Fruit fly (Drosophila melanogaster): Measurements from ENCODE around the gene Brd8.
A peak's percentile ranks its signal among the peaks of the same experiment; 100 is the strongest.

The Brd8 gene

dm6 chr3R:29219948-29220347 lies 3.3 kb upstream of the Brd8 start, which contains the start of gene eEF1gamma (continued):
- TF ChIP-seq CG11247 (GFP tag; IDR thresholded peaks at IDR 0.05) (peak; percentile 96), CG2712 (tag; optimal IDR thresholded peaks at IDR 0.05) (peak; percentile 91), maf-S (GFP tag; optimal IDR thresholded peaks at IDR 0.05) (peak; percentile 93), CG14667 (GFP tag; IDR thresholded peaks at IDR 0.05) (peak; percentile 83), CG30020 (tag; optimal IDR thresholded peaks at IDR 0.05) (peak; percentile 75), CG10543 (GFP tag; optimal IDR thresholded peaks at IDR 0.05) (peak; percentile 98), CG31365 (tag; optimal IDR thresholded peaks at IDR 0.05) (peak; percentile 90), CG14965 (GFP tag; optimal IDR thresholded peaks at IDR 0.05; ENCODE audit: borderline replicate concordance) (peak; percentile 79), Ssrp (tag; optimal IDR thresholded peaks at IDR 0.05) (peak; percentile 81), ttk (GFP tag; IDR thresholded peaks at IDR 0.05) (peak; percentile 93), Pdp1 (GFP tag; optimal IDR thresholded peaks at IDR 0.05) (peak; percentile 85 to 92), CG5180 (GFP tag; optimal IDR thresholded peaks at IDR 0.05) (peak; percentile 86), CG8944 (GFP tag; optimal IDR thresholded peaks at IDR 0.05) (peak; percentile 87), Vsx1 (GFP tag; optimal IDR thresholded peaks at IDR 0.05) (peak; percentile 97), CG12219 (GFP tag; optimal IDR thresholded peaks at IDR 0.05) (peak; percentile 94), Rfx (GFP tag; IDR thresholded peaks at IDR 0.05) (peak; percentile 98), gro (GFP tag; optimal IDR thresholded peaks at IDR 0.05) (peak; percentile 96), hbn (GFP tag; IDR thresholded peaks at IDR 0.05; ENCODE audit: partially characterized antibody) (peak; percentile 89), oc (tag; optimal IDR thresholded peaks at IDR 0.05) (peak; percentile 90), sr (GFP tag; IDR thresholded peaks at IDR 0.05) (peak; percentile 96), Usf (GFP tag; optimal IDR thresholded peaks at IDR 0.05) (peak; percentile 88), CG15514 (GFP tag; optimal IDR thresholded peaks at IDR 0.05) (peak; percentile 94), Atf3 (GFP tag; optimal IDR thresholded peaks at IDR 0.05) (peak; percentile 91), ewg (GFP tag; optimal IDR thresholded peaks at IDR 0.05) (peak; percentile 91), so (GFP tag; IDR thresholded peaks at IDR 0.05) (peak; percentile 96), repo (GFP tag; optimal IDR thresholded peaks at IDR 0.05) (peak; percentile 95), Ets65A (GFP tag) (peak; percentile 99), Ada2b (GFP tag; IDR thresholded peaks at IDR 0.05) (peak; percentile 92), CG18011 (GFP tag; optimal IDR thresholded peaks at IDR 0.05) (peak; percentile 88), CG10959 (GFP tag; IDR thresholded peaks at IDR 0.05) (peak; percentile 92), Mad (GFP tag; optimal IDR thresholded peaks at IDR 0.05) (peak; percentile 96), NfI (GFP tag; optimal IDR thresholded peaks at IDR 0.05) (peak; percentile 98), Bteb2 (GFP tag; optimal IDR thresholded peaks at IDR 0.05) (peak; percentile 93), fd64A (GFP tag; optimal IDR thresholded peaks at IDR 0.05) (peak; percentile 97), eyg (GFP tag; optimal IDR thresholded peaks at IDR 0.05) (peak; percentile 94), unpg (GFP tag; optimal IDR thresholded peaks at IDR 0.05) (peak; percentile 94), Antp (GFP tag; optimal IDR thresholded peaks at IDR 0.05) (peak; percentile 78), CG13296 (GFP tag; optimal IDR thresholded peaks at IDR 0.05) (peak; percentile 98), CG2889 (GFP tag; IDR thresholded peaks at IDR 0.05) (peak; percentile 80), Sox102F (GFP tag; optimal IDR thresholded peaks at IDR 0.05) (peak; percentile 80), pros (GFP tag; optimal IDR thresholded peaks at IDR 0.05) (peak; percentile 50), sqz (GFP tag; optimal IDR thresholded peaks at IDR 0.05) (peak; percentile 97), CG3281 (GFP tag; optimal IDR thresholded peaks at IDR 0.05) (peak; percentile 97), zfh1 (GFP tag; IDR thresholded peaks at IDR 0.05) (peak; percentile 97), Poxn (GFP tag; IDR thresholded peaks at IDR 0.05) (peak; percentile 69), Mrtf (GFP tag; IDR thresholded peaks at IDR 0.05) (peak; percentile 86), CG33557 (GFP tag; optimal IDR thresholded peaks at IDR 0.05) (peak; percentile 95), CG34224 (GFP tag; IDR thresholded peaks at IDR 0.05; ENCODE audit: partially characterized antibody) (peak; percentile 91), CG32532 (GFP tag; IDR thresholded peaks at IDR 0.05) (peak; percentile 97), kah (GFP tag; optimal IDR thresholded peaks at IDR 0.05) (peak; percentile 91)
